Fruit fly (Drosophila melanogaster) whole organism, embryonic: ENCODE results near the gene scrt.

Source experiments
- Aef1 ChIP-seq: fragments of 200-800 bp; sonication (Bioruptor generic); IDR thresholded peaks from 3 replicates; pipeline ENCODE4 v1.3.6; 2022; ENCODE audit warnings: missing biosample characterization, missing genetic modification characterization
- Antp ChIP-seq: fragments of 200-800 bp; sonication (Bioruptor generic); optimal IDR thresholded peaks from 3 replicates; lab custom pipeline; 2016; ENCODE audit warnings: missing biosample characterization, missing genetic modification characterization
- B-H2 ChIP-seq: fragments of 200-800 bp; sonication (Bioruptor generic); optimal IDR thresholded peaks from 2 replicates; lab custom pipeline; 2018; ENCODE audit warnings: missing biosample characterization, mild to moderate bottlenecking, missing genetic modification characterization
- Bteb2 ChIP-seq: fragments of 200-800 bp; sonication (Bioruptor generic); optimal IDR thresholded peaks from 2 replicates; lab custom pipeline; 2016; ENCODE audit warnings: missing biosample characterization, missing genetic modification characterization
- C15 ChIP-seq: fragments of 200-800 bp; sonication (Bioruptor generic); IDR thresholded peaks from 3 replicates; pipeline ENCODE4 v1.3.6; 2022; ENCODE audit warnings: missing biosample characterization, missing genetic modification characterization
- CG1024 ChIP-seq: fragments of 200-800 bp; sonication (Bioruptor generic); IDR thresholded peaks from 2 replicates; pipeline ENCODE4 v1.3.6; 2022; ENCODE audit warnings: missing biosample characterization, missing genetic modification characterization
- CG12104 ChIP-seq: fragments of 200-800 bp; sonication (Bioruptor generic); optimal IDR thresholded peaks from 3 replicates; lab custom pipeline; 2016; ENCODE audit warnings: missing biosample characterization, missing genetic modification characterization
- CG1233 ChIP-seq: fragments of 200-800 bp; sonication (Bioruptor generic); optimal IDR thresholded peaks from 4 replicates; lab custom pipeline; 2018; ENCODE audit warnings: missing biosample characterization, mild to moderate bottlenecking, missing genetic modification characterization
- CG13624 ChIP-seq: fragments of 200-800 bp; sonication (Bioruptor generic); optimal IDR thresholded peaks from 2 replicates; lab custom pipeline; 2016; ENCODE audit warnings: missing biosample characterization, missing genetic modification characterization
- CG14710 ChIP-seq: fragments of 200-800 bp; sonication (Bioruptor generic); optimal IDR thresholded peaks from 3 replicates; lab custom pipeline; 2019; ENCODE audit warnings: missing biosample characterization, mild to moderate bottlenecking, missing genetic modification characterization, moderate library complexity
- CG14965 ChIP-seq: fragments of 200-800 bp; sonication (Bioruptor generic); optimal IDR thresholded peaks from 2 replicates; lab custom pipeline; 2016; ENCODE audit warnings: missing biosample characterization, missing genetic modification characterization, borderline replicate concordance
- CG15073 ChIP-seq: fragments of 200-800 bp; sonication (Bioruptor generic); optimal IDR thresholded peaks from 2 replicates; lab custom pipeline; 2016; ENCODE audit warnings: missing biosample characterization, missing genetic modification characterization
- CG16779 ChIP-seq: fragments of 200-800 bp; sonication (Bioruptor generic); IDR thresholded peaks from 2 replicates; pipeline ENCODE4 v1.3.6; 2022; ENCODE audit warnings: missing biosample characterization, missing genetic modification characterization
- CG17328 ChIP-seq: fragments of 200-800 bp; sonication (Bioruptor generic); IDR thresholded peaks from 2 replicates; pipeline ENCODE4 v1.3.6; 2022; ENCODE audit warnings: missing biosample characterization, missing genetic modification characterization
- CG1792 ChIP-seq: fragments of 200-800 bp; sonication (Bioruptor generic); optimal IDR thresholded peaks from 2 replicates; lab custom pipeline; 2016; ENCODE audit warnings: missing biosample characterization, missing genetic modification characterization
- CG18599 ChIP-seq: fragments of 200-800 bp; sonication (Bioruptor generic); optimal IDR thresholded peaks from 3 replicates; lab custom pipeline; 2017; ENCODE audit warnings: missing biosample characterization, missing genetic modification characterization, mild to moderate bottlenecking, moderate library complexity, missing genetic modification reagents
- CG2678 ChIP-seq: fragments of 200-800 bp; sonication (Bioruptor generic); optimal IDR thresholded peaks from 3 replicates; lab custom pipeline; 2019; ENCODE audit warnings: missing biosample characterization, mild to moderate bottlenecking, missing genetic modification characterization, moderate library complexity
- CG30403 ChIP-seq: fragments of 200-800 bp; sonication (Bioruptor generic); optimal IDR thresholded peaks from 3 replicates; lab custom pipeline; 2016; ENCODE audit warnings: missing biosample characterization, missing genetic modification characterization
- CG32772 ChIP-seq: fragments of 200-800 bp; sonication (Bioruptor generic); IDR thresholded peaks from 2 replicates; pipeline ENCODE4 v1.3.6; 2022; ENCODE audit warnings: missing biosample characterization, missing genetic modification characterization
- CG3281 ChIP-seq: fragments of 200-800 bp; sonication (Bioruptor generic); optimal IDR thresholded peaks from 3 replicates; lab custom pipeline; 2017; ENCODE audit warnings: missing biosample characterization, mild to moderate bottlenecking, missing genetic modification characterization
- CG4617 ChIP-seq: fragments of 200-800 bp; sonication (Bioruptor generic); optimal IDR thresholded peaks from 3 replicates; lab custom pipeline; 2016; ENCODE audit warnings: missing biosample characterization, missing genetic modification characterization, borderline replicate concordance
- CG4820 ChIP-seq: fragments of 200-800 bp; sonication (Bioruptor generic); optimal IDR thresholded peaks from 3 replicates; lab custom pipeline; 2016; ENCODE audit warnings: missing biosample characterization, missing genetic modification characterization
- CG6683 ChIP-seq: fragments of 200-800 bp; sonication (Bioruptor generic); optimal IDR thresholded peaks from 2 replicates; lab custom pipeline; 2017; ENCODE audit warnings: missing biosample characterization, mild to moderate bottlenecking, missing genetic modification characterization, missing genetic modification reagents
- CG8944 ChIP-seq: fragments of 200-800 bp; sonication (Bioruptor generic); optimal IDR thresholded peaks from 3 replicates; lab custom pipeline; 2016; ENCODE audit warnings: missing biosample characterization, missing genetic modification characterization
- CG9609 ChIP-seq: fragments of 200-800 bp; sonication (Bioruptor generic); optimal IDR thresholded peaks from 3 replicates; lab custom pipeline; 2016; ENCODE audit warnings: missing biosample characterization, missing genetic modification characterization
- CkIIα-i1 ChIP-seq: fragments of 200-800 bp; sonication (Bioruptor generic); IDR thresholded peaks from 2 replicates; pipeline ENCODE4 v1.3.6; 2022; ENCODE audit warnings: missing biosample characterization, missing genetic modification characterization
- CrebB ChIP-seq: fragments of 200-800 bp; sonication (Bioruptor generic); optimal IDR thresholded peaks from 3 replicates; lab custom pipeline; 2018; ENCODE audit warnings: missing biosample characterization, mild to moderate bottlenecking, missing genetic modification characterization
- D ChIP-seq, 2 experiments: fragments of 200-800 bp in 1 of 2; fragments of >200 bp in 1 of 2; sonication (Bioruptor generic) in 1 of 2; optimal IDR thresholded peaks; 2 replicates in 1 of 2; 3 replicates in 1 of 2; lab custom pipeline; 2017; ENCODE audit warnings: mild to moderate bottlenecking in 1 of 2, missing biosample characterization in 1 of 2, missing genetic modification characterization in 1 of 2, missing genetic modification reagents in 1 of 2
- Fer3 ChIP-seq: fragments of 200-800 bp; sonication (Bioruptor generic); optimal IDR thresholded peaks from 2 replicates; lab custom pipeline; 2018; ENCODE audit warnings: missing biosample characterization, mild to moderate bottlenecking, missing genetic modification characterization, moderate library complexity
- H2.0 ChIP-seq: fragments of 200-800 bp; sonication (Bioruptor generic); IDR thresholded peaks from 2 replicates; pipeline ENCODE4 v1.3.6; 2022; ENCODE audit warnings: missing biosample characterization, missing genetic modification characterization
- Hand ChIP-seq: fragments of 200-800 bp; sonication (Bioruptor generic); optimal IDR thresholded peaks from 2 replicates; lab custom pipeline; 2017; ENCODE audit warnings: mild to moderate bottlenecking, missing biosample characterization, missing genetic modification reagents, missing genetic modification characterization
- MBD-R2 ChIP-seq: fragments of 200-800 bp; sonication (Bioruptor generic); IDR thresholded peaks from 2 replicates; pipeline ENCODE4 v1.3.6; 2022; ENCODE audit warnings: missing biosample characterization, missing genetic modification characterization
- Pdp1 ChIP-seq, 2 experiments: fragments of 200-800 bp; sonication (Bioruptor generic); optimal IDR thresholded peaks; 3 replicates each; lab custom pipeline; 2016; ENCODE audit warnings: missing biosample characterization in 2 of 2, missing genetic modification characterization in 2 of 2, mild to moderate bottlenecking in 1 of 2, moderate library complexity in 1 of 2
- Six4 ChIP-seq: fragments of 200-800 bp; sonication (Bioruptor generic); optimal IDR thresholded peaks from 2 replicates; lab custom pipeline; 2016; ENCODE audit warnings: missing biosample characterization, missing genetic modification characterization
- Spps ChIP-seq: fragments of 200-800 bp; sonication (Bioruptor generic); optimal IDR thresholded peaks from 2 replicates; lab custom pipeline; 2018; ENCODE audit warnings: missing biosample characterization, mild to moderate bottlenecking, missing genetic modification characterization
- Taf1 ChIP-seq: fragments of 200-800 bp; sonication (Bioruptor generic); IDR thresholded peaks from 2 replicates; pipeline ENCODE4 v1.3.6; 2022; ENCODE audit warnings: missing biosample characterization, missing genetic modification characterization
- abd-A ChIP-seq: fragments of 200-800 bp; sonication (Bioruptor generic); optimal IDR thresholded peaks from 3 replicates; lab custom pipeline; 2019; ENCODE audit warnings: missing biosample characterization, mild to moderate bottlenecking, missing genetic modification characterization, moderate library complexity
- bigmax ChIP-seq: fragments of 200-800 bp; sonication (Bioruptor generic); optimal IDR thresholded peaks from 2 replicates; lab custom pipeline; 2018; ENCODE audit warnings: missing biosample characterization, mild to moderate bottlenecking, missing genetic modification characterization
- chif ChIP-seq, 2 experiments: fragments of 200-800 bp; sonication (Bioruptor generic); optimal IDR thresholded peaks; 3 replicates each; lab custom pipeline; 2016; ENCODE audit warnings: missing biosample characterization in 2 of 2, missing genetic modification characterization in 2 of 2
- dm ChIP-seq: fragments of 200-800 bp; sonication (Bioruptor generic); optimal IDR thresholded peaks from 3 replicates; lab custom pipeline; 2016; ENCODE audit warnings: missing biosample characterization, missing genetic modification characterization
- eve ChIP-seq, 2 experiments: fragments of >200 bp; optimal IDR thresholded peaks; 2 replicates each; lab custom pipeline; 2017; ENCODE audit warnings: missing biosample characterization in 2 of 2, missing genetic modification characterization in 2 of 2
- eyg ChIP-seq: fragments of 200-800 bp; sonication (Bioruptor generic); optimal IDR thresholded peaks from 3 replicates; lab custom pipeline; 2016; ENCODE audit warnings: missing biosample characterization, missing genetic modification characterization
- ftz-f1 ChIP-seq: fragments of 200-800 bp; sonication (Bioruptor generic); optimal IDR thresholded peaks from 2 replicates; lab custom pipeline; 2016; ENCODE audit warnings: missing biosample characterization, missing genetic modification characterization
- gce ChIP-seq: fragments of 200-800 bp; sonication (Bioruptor generic); IDR thresholded peaks from 3 replicates; pipeline ENCODE4 v1.3.6; 2022; ENCODE audit warnings: missing biosample characterization, missing genetic modification characterization
- gsb ChIP-seq: fragments of 200-800 bp; sonication (Bioruptor generic); IDR thresholded peaks from 2 replicates; pipeline ENCODE4 v1.3.6; 2022; ENCODE audit warnings: missing biosample characterization, missing genetic modification characterization
- rib ChIP-seq: fragments of 200-800 bp; sonication (Bioruptor generic); IDR thresholded peaks from 2 replicates; pipeline ENCODE4 v1.3.6; 2022; ENCODE audit warnings: missing biosample characterization, missing genetic modification characterization
- salm ChIP-seq: fragments of 200-800 bp; sonication (Bioruptor generic); optimal IDR thresholded peaks from 2 replicates; lab custom pipeline; 2018; ENCODE audit warnings: missing biosample characterization, mild to moderate bottlenecking, missing genetic modification characterization
- sr ChIP-seq: fragments of 200-800 bp; sonication (Bioruptor generic); IDR thresholded peaks from 3 replicates; pipeline ENCODE4 v1.3.6; 2022; ENCODE audit warnings: missing biosample characterization, missing genetic modification characterization
- ttk ChIP-seq: fragments of 200-800 bp; sonication (Bioruptor generic); IDR thresholded peaks from 2 replicates; pipeline ENCODE4 v2.1.2; 2022; ENCODE audit warnings: missing biosample characterization, missing genetic modification characterization
- tup ChIP-seq: fragments of 200-800 bp; sonication (Bioruptor generic); optimal IDR thresholded peaks from 2 replicates; lab custom pipeline; 2016; ENCODE audit warnings: missing biosample characterization, mild to moderate bottlenecking, missing genetic modification characterization, moderate library complexity
- z ChIP-seq: fragments of 200-800 bp; sonication (Bioruptor generic); IDR thresholded peaks from 3 replicates; pipeline ENCODE4 v1.3.6; 2022; ENCODE audit warnings: missing biosample characterization, missing genetic modification characterization

Gene scrt

dm6 chr3L:4016754-4017153 is 33.1 kb downstream of the scrt start (continued):
- TF ChIP-seq Spps (tag; lab: Kevin White, UChicago) (peak; percentile 56), D (optimal IDR thresholded peaks at IDR 0.05; lab: Kevin White, UChicago) (no peak), D (GFP tag; optimal IDR thresholded peaks at IDR 0.05; lab: Kevin White, UChicago) (peak; percentile 70), CG6683 (GFP tag; lab: Kevin White, UChicago) (no peak), CG2678 (tag; lab: Kevin White, UChicago) (peak; percentile 59), ftz-f1 (GFP tag; lab: Kevin White, UChicago) (no peak), Six4 (GFP tag; lab: Kevin White, UChicago) (peak; percentile 63), CG32772 (GFP tag; lab: Robert Waterston, UW) (peak; percentile 74), CG4820 (GFP tag; lab: Kevin White, UChicago) (peak; percentile 66), salm (no peak), bigmax (GFP tag; lab: Kevin White, UChicago) (no peak), ttk (peak; percentile 58), CG30403 (GFP tag; lab: Kevin White, UChicago) (peak; percentile 59), z (GFP tag; lab: Robert Waterston, UW) (0 out of 3 replicates have a peak, but pooled peaks have one; percentile 15), CG3281 (GFP tag; lab: Kevin White, UChicago) (no peak), chif (GFP tag; optimal IDR thresholded peaks at IDR 0.05; lab: Kevin White, UChicago) (peak; percentile 19 to 85), CG1792 (no peak), dm (GFP tag; lab: Kevin White, UChicago) (peak; percentile 10), CG14710 (tag; lab: Kevin White, UChicago) (peak; percentile 70), C15 (GFP tag; lab: Robert Waterston, UW) (no peak), CG17328 (GFP tag; lab: Robert Waterston, UW) (peak; percentile 80), tup (GFP tag; lab: Kevin White, UChicago) (peak; percentile 1), gce (GFP tag; lab: Robert Waterston, UW) (no peak), CG12104 (GFP tag; lab: Kevin White, UChicago) (no peak), eyg (GFP tag; lab: Kevin White, UChicago) (no peak), CrebB (tag; lab: Kevin White, UChicago) (no peak), CG14965 (no peak), B-H2 (GFP tag; lab: Kevin White, UChicago) (no peak), gsb (GFP tag; lab: Robert Waterston, UW) (no peak), CG1233 (peak; percentile 60), Pdp1 (GFP tag; optimal IDR thresholded peaks at IDR 0.05; lab: Kevin White, UChicago) (peak; percentile 43 to 59), CG13624 (GFP tag; lab: Kevin White, UChicago) (no peak), Hand (GFP tag; lab: Kevin White, UChicago) (no peak), Antp (GFP tag; lab: Kevin White, UChicago) (peak; percentile 72), Fer3 (tag; lab: Kevin White, UChicago) (peak; percentile 11), sr (GFP tag; lab: Robert Waterston, UW) (no peak; the same call in 2 of the 3 replicates), eve (GFP tag; optimal IDR thresholded peaks at IDR 0.05; lab: Kevin White, UChicago) (no peak), CkIIα-i1 (GFP tag; lab: Robert Waterston, UW) (no peak), CG15073 (GFP tag; lab: Kevin White, UChicago) (no peak), rib (GFP tag; lab: Robert Waterston, UW) (no peak), Aef1 (peak; percentile 36; the same call in 1 of the 3 replicates), MBD-R2 (0 out of 2 replicates have a peak, but pooled peaks have one; percentile 18), CG9609 (GFP tag; lab: Kevin White, UChicago) (peak; percentile 47), CG4617 (GFP tag; lab: Kevin White, UChicago) (peak; percentile 16), Taf1 (no peak), abd-A (tag; lab: Kevin White, UChicago) (no peak), CG1024 (GFP tag; lab: Robert Waterston, UW) (0 out of 2 replicates have a peak, but pooled peaks have one; percentile 46), Bteb2 (no peak), CG8944 (GFP tag; lab: Kevin White, UChicago) (peak; percentile 61), CG18599 (GFP tag; lab: Kevin White, UChicago) (no peak), CG16779 (no peak), H2.0 (GFP tag; lab: Robert Waterston, UW) (peak; percentile 70)
